Fruit fly (Drosophila melanogaster) whole organism, adult: Measurements from ENCODE around the gene Utx.

Experiments
- CG11617 ChIP-seq: fragments of 200-800 bp; sonication (Bioruptor generic); optimal IDR thresholded peaks from 2 replicates; lab custom pipeline; 2017; ENCODE audit warnings: mild to moderate bottlenecking, missing biosample characterization, missing genetic modification reagents, missing genetic modification characterization
- CG12768 ChIP-seq: fragments of 200-800 bp; sonication (Bioruptor generic); optimal IDR thresholded peaks from 2 replicates; lab custom pipeline; 2017; ENCODE audit warnings: missing biosample characterization, missing genetic modification characterization, mild to moderate bottlenecking, moderate library complexity, missing genetic modification reagents
- CG14711 ChIP-seq: fragments of 200-800 bp; sonication (Bioruptor generic); optimal IDR thresholded peaks from 2 replicates; lab custom pipeline; 2018; ENCODE audit warnings: missing biosample characterization, mild to moderate bottlenecking, missing genetic modification characterization, moderate library complexity
- CG1620 ChIP-seq: fragments of 200-800 bp; sonication (Bioruptor generic); optimal IDR thresholded peaks from 2 replicates; lab custom pipeline; 2016; ENCODE audit warnings: missing biosample characterization, missing genetic modification characterization
- CG33017 ChIP-seq: fragments of 200-800 bp; sonication (Bioruptor generic); optimal IDR thresholded peaks from 2 replicates; lab custom pipeline; 2018; ENCODE audit warnings: missing biosample characterization, mild to moderate bottlenecking, missing genetic modification characterization, moderate library complexity
- CG5204 ChIP-seq: fragments of 200-800 bp; sonication (Bioruptor generic); optimal IDR thresholded peaks from 2 replicates; lab custom pipeline; 2016; ENCODE audit warnings: missing biosample characterization, missing genetic modification characterization
- CG7045 ChIP-seq: fragments of 200-800 bp; sonication (Bioruptor generic); optimal IDR thresholded peaks from 2 replicates; lab custom pipeline; 2017; ENCODE audit warnings: missing biosample characterization, mild to moderate bottlenecking, missing genetic modification characterization
- CG7101 ChIP-seq: fragments of 200-800 bp; sonication (Bioruptor generic); optimal IDR thresholded peaks from 2 replicates; lab custom pipeline; 2018; ENCODE audit warnings: missing biosample characterization, mild to moderate bottlenecking, missing genetic modification characterization, moderate library complexity
- Clk ChIP-seq: fragments of 200-800 bp; sonication (Bioruptor generic); optimal IDR thresholded peaks from 2 replicates; lab custom pipeline; 2017; ENCODE audit warnings: missing biosample characterization, missing genetic modification characterization
- Crg-1 ChIP-seq: fragments of 200-800 bp; sonication (Bioruptor generic); optimal IDR thresholded peaks from 2 replicates; lab custom pipeline; 2016; ENCODE audit warnings: missing biosample characterization, missing genetic modification characterization
- Hr96 ChIP-seq: fragments of 200-800 bp; sonication (Bioruptor generic); optimal IDR thresholded peaks from 2 replicates; lab custom pipeline; 2016; ENCODE audit warnings: missing biosample characterization, missing genetic modification characterization
- Mnt ChIP-seq: fragments of 200-800 bp; sonication (Bioruptor generic); optimal IDR thresholded peaks from 2 replicates; lab custom pipeline; 2016; ENCODE audit warnings: missing biosample characterization, mild to moderate bottlenecking, missing genetic modification characterization
- bab1 ChIP-seq: fragments of 200-800 bp; sonication (Bioruptor generic); optimal IDR thresholded peaks from 3 replicates; lab custom pipeline; 2019; ENCODE audit warnings: missing biosample characterization, mild to moderate bottlenecking, missing genetic modification characterization, moderate library complexity
- cic ChIP-seq: fragments of 200-800 bp; sonication (Bioruptor generic); optimal IDR thresholded peaks from 2 replicates; lab custom pipeline; 2017; ENCODE audit warnings: missing biosample characterization, mild to moderate bottlenecking, missing genetic modification characterization, moderate library complexity
- cnc ChIP-seq, 2 experiments: fragments of >200 bp; optimal IDR thresholded peaks; 2 replicates each; lab custom pipeline; 2017
- kay ChIP-seq: fragments of 200-800 bp; sonication (Bioruptor generic); peaks from one replicate; lab custom pipeline; 2016; ENCODE audit warnings: missing biosample characterization, missing genetic modification characterization, borderline replicate concordance
- ovo ChIP-seq: fragments of 200-800 bp; sonication (Bioruptor generic); optimal IDR thresholded peaks from 2 replicates; lab custom pipeline; 2016; ENCODE audit warnings: missing biosample characterization, missing genetic modification characterization
- pad ChIP-seq: fragments of 200-800 bp; sonication (Bioruptor generic); optimal IDR thresholded peaks from 3 replicates; lab custom pipeline; 2017; ENCODE audit warnings: missing biosample characterization, missing genetic modification characterization, mild to moderate bottlenecking, moderate library complexity, missing genetic modification reagents
- tj ChIP-seq: fragments of 200-800 bp; sonication (Bioruptor generic); optimal IDR thresholded peaks from 3 replicates; lab custom pipeline; 2017; ENCODE audit warnings: missing biosample characterization, mild to moderate bottlenecking, missing genetic modification characterization, moderate library complexity
- toe ChIP-seq: fragments of 200-800 bp; sonication (Bioruptor generic); optimal IDR thresholded peaks from 2 replicates; lab custom pipeline; 2016; ENCODE audit warnings: missing biosample characterization, missing genetic modification characterization

Utx gene

dm6 chr2L:10294798-10295669 is 16.4 kb upstream of the Utx start, which contains the start of gene Hand:
Hand (minus strand) TSS chr2L:10295385.
- TF ChIP-seq CG1620 (no peak), kay (GFP tag; lab: Kevin White, UChicago) (peak; percentile 93)

- peak; percentile 62 for TF ChIP-seq CG33017 (tag; lab: Kevin White, UChicago)
- TF ChIP-seq Hr96 (GFP tag; lab: Kevin White, UChicago): no peak
- peak; percentile 61 for TF ChIP-seq CG7045 (GFP tag; lab: Kevin White, UChicago)
- TF ChIP-seq bab1: peak; percentile 68
- no peak for TF ChIP-seq Crg-1 (GFP tag; lab: Kevin White, UChicago)
- TF ChIP-seq cnc (optimal IDR thresholded peaks at IDR 0.05; lab: Kevin White, UChicago): no peak
- no peak for TF ChIP-seq Clk (GFP tag; lab: Kevin White, UChicago)
- TF ChIP-seq toe (GFP tag; lab: Kevin White, UChicago): no peak
- peak; percentile 56 for TF ChIP-seq Mnt (GFP tag; lab: Kevin White, UChicago)
- TF ChIP-seq ovo (GFP tag; lab: Kevin White, UChicago): no peak
- TF ChIP-seq CG7101 (tag; lab: Kevin White, UChicago): peak; percentile 55
- peak; percentile 30 for TF ChIP-seq CG12768 (GFP tag; lab: Kevin White, UChicago)
- peak; percentile 1 for TF ChIP-seq tj (GFP tag; lab: Kevin White, UChicago)
- peak; percentile 53 for TF ChIP-seq CG11617
- no peak for TF ChIP-seq kay (GFP tag; lab: Kevin White, UChicago)
- peak; percentile 58 for TF ChIP-seq CG14711
- TF ChIP-seq cic: peak; percentile 14
- TF ChIP-seq pad (GFP tag; lab: Kevin White, UChicago): no peak
- TF ChIP-seq CG5204 (GFP tag; lab: Kevin White, UChicago): no peak
- TF ChIP-seq CG1620: peak; percentile 14
These were observed 13.5 kb upstream of the Utx start, which contains the start of gene Ufd4 for dm6 chr2L:10292066-10292560. Ufd4 (minus strand) TSS chr2L:10292365.

- TF ChIP-seq Hr96 (GFP tag; lab: Kevin White, UChicago): no peak
- peak; percentile 61 for TF ChIP-seq kay (GFP tag; lab: Kevin White, UChicago)
These were observed 12.7 kb upstream of the Utx start for dm6 chr2L:10291276-10291675.

- TF ChIP-seq kay (GFP tag; lab: Kevin White, UChicago): no peak
- TF ChIP-seq CG1620: no peak
- no peak for TF ChIP-seq bab1
- TF ChIP-seq tj (GFP tag; lab: Kevin White, UChicago): no peak
- TF ChIP-seq Clk (GFP tag; lab: Kevin White, UChicago): no peak
- no peak for TF ChIP-seq pad (GFP tag; lab: Kevin White, UChicago)
- no peak for TF ChIP-seq cnc (optimal IDR thresholded peaks at IDR 0.05; lab: Kevin White, UChicago)
- TF ChIP-seq CG5204 (GFP tag; lab: Kevin White, UChicago): no peak
- TF ChIP-seq Hr96 (GFP tag; lab: Kevin White, UChicago): no peak
- TF ChIP-seq CG11617: no peak
- no peak for TF ChIP-seq CG14711
- TF ChIP-seq Mnt (GFP tag; lab: Kevin White, UChicago): no peak
- TF ChIP-seq CG12768 (GFP tag; lab: Kevin White, UChicago): no peak
- no peak for TF ChIP-seq cic
- TF ChIP-seq ovo (GFP tag; lab: Kevin White, UChicago): no peak
- no peak for TF ChIP-seq CG7101 (tag; lab: Kevin White, UChicago)
- TF ChIP-seq CG7045 (GFP tag; lab: Kevin White, UChicago): no peak
- TF ChIP-seq CG33017 (tag; lab: Kevin White, UChicago): no peak
- TF ChIP-seq toe (GFP tag; lab: Kevin White, UChicago): no peak
- TF ChIP-seq Crg-1 (GFP tag; lab: Kevin White, UChicago): no peak
These were observed 2.2 kb upstream of the Utx start, which contains the start of gene CG34043 for dm6 chr2L:10280772-10281171. CG34043 (minus strand) TSS chr2L:10280872.

dm6 chr2L:10277362-10277761 is 1.2 kb downstream of the Utx start:
- no peak for TF ChIP-seq cic
- peak; percentile 34 for TF ChIP-seq bab1
- TF ChIP-seq CG1620: peak; percentile 41
- TF ChIP-seq pad (GFP tag; lab: Kevin White, UChicago): no peak
- TF ChIP-seq CG7101 (tag; lab: Kevin White, UChicago): peak; percentile 3
- no peak for TF ChIP-seq CG33017 (tag; lab: Kevin White, UChicago)
- no peak for TF ChIP-seq tj (GFP tag; lab: Kevin White, UChicago)
- TF ChIP-seq CG11617: no peak
- no peak for TF ChIP-seq CG14711
- TF ChIP-seq kay (GFP tag; lab: Kevin White, UChicago): peak; percentile 71
- TF ChIP-seq CG7045 (GFP tag; lab: Kevin White, UChicago): no peak
- TF ChIP-seq CG5204 (GFP tag; lab: Kevin White, UChicago): no peak

- no peak for TF ChIP-seq Hr96 (GFP tag; lab: Kevin White, UChicago)
- no peak for TF ChIP-seq CG7045 (GFP tag; lab: Kevin White, UChicago)
- peak; percentile 30 for TF ChIP-seq CG11617
- peak; percentile 70 for TF ChIP-seq kay (GFP tag; lab: Kevin White, UChicago)
- TF ChIP-seq cic: no peak
- TF ChIP-seq CG5204 (GFP tag; lab: Kevin White, UChicago): no peak
- TF ChIP-seq bab1: no peak
- TF ChIP-seq Clk (GFP tag; lab: Kevin White, UChicago): no peak
- peak; percentile 51 for TF ChIP-seq Mnt (GFP tag; lab: Kevin White, UChicago)
- no peak for TF ChIP-seq CG7101 (tag; lab: Kevin White, UChicago)
- TF ChIP-seq Crg-1 (GFP tag; lab: Kevin White, UChicago): no peak
- peak; percentile 32 for TF ChIP-seq CG12768 (GFP tag; lab: Kevin White, UChicago)
- TF ChIP-seq CG14711: no peak
- TF ChIP-seq ovo (GFP tag; lab: Kevin White, UChicago): no peak
- TF ChIP-seq tj (GFP tag; lab: Kevin White, UChicago): peak; percentile 21
- no peak for TF ChIP-seq CG1620
- TF ChIP-seq cnc (optimal IDR thresholded peaks at IDR 0.05; lab: Kevin White, UChicago): no peak
- no peak for TF ChIP-seq toe (GFP tag; lab: Kevin White, UChicago)
- no peak for TF ChIP-seq pad (GFP tag; lab: Kevin White, UChicago)
- TF ChIP-seq CG33017 (tag; lab: Kevin White, UChicago): no peak
These were observed 1.8 kb downstream of the Utx start for dm6 chr2L:10276846-10277245.
